Worm (Caenorhabditis elegans) whole organism, mixed stage, embryonic: ENCODE results near the gene dyc-1.

Experiments used
- M03D4.4 ChIP-seq: sonication (generic microtip); optimal IDR thresholded peaks from 2 replicates; lab custom pipeline; 2017; ENCODE audit warnings: mild to moderate bottlenecking, missing genetic modification characterization, missing compliant biosample characterization
- bed-3 ChIP-seq: fragments of 200-800 bp; sonication (Bioruptor generic); optimal IDR thresholded peaks from 3 replicates; lab custom pipeline; 2018; ENCODE audit warnings: mild to moderate bottlenecking, missing genetic modification characterization, moderate library complexity, missing compliant biosample characterization
- blmp-1 ChIP-seq: fragments of 150-350 bp; optimal IDR thresholded peaks from 2 replicates; lab custom pipeline; 2014; ENCODE audit warnings: missing biosample characterization, missing genetic modification characterization
- ceh-39 ChIP-seq: fragments of 150-350 bp; optimal IDR thresholded peaks from 2 replicates; lab custom pipeline; 2014; ENCODE audit warnings: missing biosample characterization, missing genetic modification characterization
- ceh-83 ChIP-seq: fragments of 200-800 bp; sonication (Bioruptor generic); optimal IDR thresholded peaks from 2 replicates; lab custom pipeline; 2018; ENCODE audit warnings: mild to moderate bottlenecking, missing genetic modification characterization, missing compliant biosample characterization
- ces-1 ChIP-seq: fragments of 150-350 bp; optimal IDR thresholded peaks from 2 replicates; lab custom pipeline; 2014; ENCODE audit warnings: missing biosample characterization, missing genetic modification reagents, missing genetic modification characterization
- cnd-1 ChIP-seq: fragments of 200-800 bp; sonication (Bioruptor generic); optimal IDR thresholded peaks from 2 replicates; lab custom pipeline; 2018; ENCODE audit warnings: mild to moderate bottlenecking, missing genetic modification characterization, missing compliant biosample characterization
- drap-1 ChIP-seq: fragments of 200-800 bp; sonication (Bioruptor generic); optimal IDR thresholded peaks from 3 replicates; lab custom pipeline; 2018; ENCODE audit warnings: mild to moderate bottlenecking, missing genetic modification characterization, missing compliant biosample characterization
- elt-1 ChIP-seq: sonication (generic microtip); optimal IDR thresholded peaks from 2 replicates; lab custom pipeline; 2017; ENCODE audit warnings: missing genetic modification characterization, mild to moderate bottlenecking, missing compliant biosample characterization, antibody characterized with exemption, moderate library complexity, borderline replicate concordance; ENCODE audit not compliant: insufficient read depth
- elt-3 ChIP-seq: fragments of 150-350 bp; optimal IDR thresholded peaks from 2 replicates; lab custom pipeline; 2014; ENCODE audit warnings: missing biosample characterization, missing genetic modification characterization
- flh-1 ChIP-seq: fragments of 200-800 bp; sonication (Bioruptor generic); optimal IDR thresholded peaks from 2 replicates; lab custom pipeline; 2018; ENCODE audit warnings: mild to moderate bottlenecking, missing genetic modification characterization, moderate library complexity, missing compliant biosample characterization
- ham-2 ChIP-seq: fragments of 200-800 bp; sonication (Bioruptor generic); optimal IDR thresholded peaks from 2 replicates; lab custom pipeline; 2018; ENCODE audit warnings: mild to moderate bottlenecking, missing genetic modification characterization, missing compliant biosample characterization
- hlh-1 ChIP-seq: fragments of 150-350 bp; optimal IDR thresholded peaks from 2 replicates; lab custom pipeline; 2014; ENCODE audit warnings: missing biosample characterization, missing genetic modification reagents, missing genetic modification characterization
- lin-32 ChIP-seq: fragments of 200-800 bp; sonication (Bioruptor generic); optimal IDR thresholded peaks from 2 replicates; lab custom pipeline; 2018; ENCODE audit warnings: mild to moderate bottlenecking, missing genetic modification characterization, missing compliant biosample characterization
- lsy-2 ChIP-seq: fragments of 150-350 bp; optimal IDR thresholded peaks from 2 replicates; lab custom pipeline; 2014; ENCODE audit warnings: missing biosample characterization, missing genetic modification characterization
- mab-5 ChIP-seq: fragments of 150-350 bp; optimal IDR thresholded peaks from 2 replicates; lab custom pipeline; 2014; ENCODE audit warnings: missing biosample characterization, missing genetic modification characterization
- mep-1 ChIP-seq: fragments of 150-350 bp; optimal IDR thresholded peaks from 2 replicates; lab custom pipeline; 2017; ENCODE audit warnings: missing biosample characterization, missing genetic modification reagents, missing genetic modification characterization, inconsistent platforms
- mls-2 ChIP-seq: sonication (generic microtip); optimal IDR thresholded peaks from 2 replicates; lab custom pipeline; 2016; ENCODE audit warnings: mild to moderate bottlenecking, missing genetic modification characterization, moderate library complexity, missing compliant biosample characterization
- nhr-12 ChIP-seq: fragments of 150-350 bp; optimal IDR thresholded peaks from 2 replicates; lab custom pipeline; 2014; ENCODE audit warnings: missing biosample characterization, missing genetic modification characterization
- nhr-2 ChIP-seq: fragments of 150-350 bp; optimal IDR thresholded peaks from 2 replicates; lab custom pipeline; 2014; ENCODE audit warnings: missing biosample characterization, missing genetic modification characterization
- nhr-237 ChIP-seq: fragments of 150-350 bp; optimal IDR thresholded peaks from 2 replicates; lab custom pipeline; 2014; ENCODE audit warnings: missing biosample characterization, missing genetic modification characterization
- nhr-28 ChIP-seq: fragments of 150-350 bp; optimal IDR thresholded peaks from 2 replicates; lab custom pipeline; 2014; ENCODE audit warnings: missing biosample characterization, missing genetic modification characterization
- nhr-76 ChIP-seq: sonication (generic microtip); optimal IDR thresholded peaks from 2 replicates; lab custom pipeline; 2017; ENCODE audit warnings: missing biosample characterization, missing genetic modification characterization
- pha-4 ChIP-seq: fragments of 150-350 bp; optimal IDR thresholded peaks from 2 replicates; lab custom pipeline; 2018; ENCODE audit warnings: missing biosample characterization, missing genetic modification reagents, missing genetic modification characterization
- sem-2 ChIP-seq: fragments of 200-800 bp; sonication (Bioruptor generic); optimal IDR thresholded peaks from 2 replicates; lab custom pipeline; 2018; ENCODE audit warnings: mild to moderate bottlenecking, missing genetic modification characterization, missing compliant biosample characterization
- snpc-4 ChIP-seq: fragments of 150-350 bp; optimal IDR thresholded peaks from 2 replicates; lab custom pipeline; 2014; ENCODE audit warnings: missing biosample characterization, missing genetic modification characterization
- sptf-1 ChIP-seq: sonication (generic microtip); optimal IDR thresholded peaks from 2 replicates; lab custom pipeline; 2017; ENCODE audit warnings: mild to moderate bottlenecking, missing genetic modification characterization, moderate library complexity, missing compliant biosample characterization
- tbx-8 ChIP-seq: fragments of 200-800 bp; sonication (Bioruptor generic); optimal IDR thresholded peaks from 2 replicates; lab custom pipeline; 2018; ENCODE audit warnings: mild to moderate bottlenecking, missing genetic modification characterization, moderate library complexity, missing compliant biosample characterization
- unc-120 ChIP-seq: sonication (generic microtip); optimal IDR thresholded peaks from 2 replicates; lab custom pipeline; 2017; ENCODE audit warnings: missing genetic modification characterization, missing compliant biosample characterization; ENCODE audit not compliant: poor library complexity, severe bottlenecking
- unc-39 ChIP-seq: fragments of 150-350 bp; optimal IDR thresholded peaks from 2 replicates; lab custom pipeline; 2014; ENCODE audit warnings: missing biosample characterization, missing genetic modification characterization
- unc-62 ChIP-seq: fragments of 150-350 bp; optimal IDR thresholded peaks from 2 replicates; lab custom pipeline; 2014; ENCODE audit warnings: missing biosample characterization, missing genetic modification reagents, missing genetic modification characterization
- zip-8 ChIP-seq: fragments of 150-350 bp; optimal IDR thresholded peaks from 2 replicates; lab custom pipeline; 2014; ENCODE audit warnings: missing biosample characterization, missing genetic modification characterization
- ztf-11 ChIP-seq: fragments of 150-350 bp; optimal IDR thresholded peaks from 2 replicates; lab custom pipeline; 2014; ENCODE audit warnings: missing biosample characterization, missing genetic modification characterization

dyc-1 gene

ce11 chrX:14047609-14048008, 1.7 kb upstream of the dyc-1 start:
- no peak for TF ChIP-seq bed-3
- no peak for TF ChIP-seq mep-1 (tag; lab: Kevin White, UChicago)
- TF ChIP-seq tbx-8 (GFP tag; lab: Kevin White, UChicago) = no peak
- peak; percentile 96 for TF ChIP-seq ces-1 (GFP tag; lab: Kevin White, UChicago)
- TF ChIP-seq zip-8 (tag; lab: Kevin White, UChicago) = peak; percentile 41

DNA sequence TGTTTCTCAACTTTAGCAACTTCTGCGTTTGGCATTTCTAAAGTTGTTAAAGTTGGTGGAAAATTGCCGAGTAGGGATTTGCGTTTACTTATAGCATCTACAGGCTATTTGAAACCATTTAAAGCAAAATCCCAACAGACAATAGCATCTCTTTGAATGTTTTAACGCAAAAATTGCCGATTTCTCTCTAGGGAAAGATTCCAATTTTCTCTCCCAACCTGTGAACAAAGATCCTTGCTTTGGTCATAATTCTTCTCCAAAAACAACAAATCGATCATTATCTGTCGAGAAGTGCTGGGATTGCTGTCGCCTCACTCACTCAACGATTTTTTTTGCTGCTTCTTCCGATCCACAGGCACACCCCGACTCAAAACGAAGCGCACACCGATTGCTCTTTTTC, 4.4 kb downstream of the dyc-1 start:
- TF ChIP-seq mep-1 (tag; lab: Kevin White, UChicago) (no peak), ces-1 (GFP tag; lab: Kevin White, UChicago) (no peak), elt-3 (tag; lab: Kevin White, UChicago) (no peak), mls-2 (tag; lab: Kevin White, UChicago) (no peak), elt-1 (no peak), ham-2 (no peak), drap-1 (GFP tag; lab: Kevin White, UChicago) (no peak), lin-32 (GFP tag; lab: Kevin White, UChicago) (no peak), zip-8 (tag; lab: Kevin White, UChicago) (no peak), sptf-1 (tag; lab: Kevin White, UChicago) (no peak), ztf-11 (tag; lab: Kevin White, UChicago) (no peak), lsy-2 (tag; lab: Kevin White, UChicago) (no peak), nhr-2 (no peak), M03D4.4 (tag; lab: Kevin White, UChicago) (no peak), mab-5 (tag; lab: Kevin White, UChicago) (no peak), unc-39 (tag; lab: Kevin White, UChicago) (no peak)

- no peak for TF ChIP-seq flh-1 (GFP tag; lab: Kevin White, UChicago)
- no peak for TF ChIP-seq ces-1 (GFP tag; lab: Kevin White, UChicago)
- no peak for TF ChIP-seq blmp-1
- TF ChIP-seq unc-62 = no peak
- TF ChIP-seq snpc-4 (tag; lab: Kevin White, UChicago) = no peak
- TF ChIP-seq bed-3 = no peak
- TF ChIP-seq drap-1 (GFP tag; lab: Kevin White, UChicago) = no peak
- peak; percentile 77 for TF ChIP-seq hlh-1
- peak; percentile 69 for TF ChIP-seq unc-120 (tag; lab: Kevin White, UChicago)
Observed at ce11 chrX:14054799-14055198, 5.5 kb downstream of the dyc-1 start.

- TF ChIP-seq lsy-2 (tag; lab: Kevin White, UChicago) = no peak
- no peak for TF ChIP-seq mls-2 (tag; lab: Kevin White, UChicago)
- no peak for TF ChIP-seq mab-5 (tag; lab: Kevin White, UChicago)
- no peak for TF ChIP-seq drap-1 (GFP tag; lab: Kevin White, UChicago)
- TF ChIP-seq nhr-76 (tag; lab: Kevin White, UChicago) = no peak
- no peak for TF ChIP-seq snpc-4 (tag; lab: Kevin White, UChicago)
- no peak for TF ChIP-seq hlh-1
- TF ChIP-seq ces-1 (GFP tag; lab: Kevin White, UChicago) = no peak
- no peak for TF ChIP-seq elt-3 (tag; lab: Kevin White, UChicago)
- no peak for TF ChIP-seq sptf-1 (tag; lab: Kevin White, UChicago)
- no peak for TF ChIP-seq nhr-12 (tag; lab: Kevin White, UChicago)
- TF ChIP-seq flh-1 (GFP tag; lab: Kevin White, UChicago) = no peak
- TF ChIP-seq lin-32 (GFP tag; lab: Kevin White, UChicago) = no peak
- TF ChIP-seq elt-1 = no peak
- TF ChIP-seq cnd-1 (tag; lab: Kevin White, UChicago) = no peak
- TF ChIP-seq zip-8 (tag; lab: Kevin White, UChicago) = no peak
- TF ChIP-seq sem-2 (GFP tag; lab: Kevin White, UChicago) = no peak
- no peak for TF ChIP-seq nhr-237 (tag; lab: Kevin White, UChicago)
Observed at ce11 chrX:14055715-14056114, 6.4 kb downstream of the dyc-1 start.

DNA sequence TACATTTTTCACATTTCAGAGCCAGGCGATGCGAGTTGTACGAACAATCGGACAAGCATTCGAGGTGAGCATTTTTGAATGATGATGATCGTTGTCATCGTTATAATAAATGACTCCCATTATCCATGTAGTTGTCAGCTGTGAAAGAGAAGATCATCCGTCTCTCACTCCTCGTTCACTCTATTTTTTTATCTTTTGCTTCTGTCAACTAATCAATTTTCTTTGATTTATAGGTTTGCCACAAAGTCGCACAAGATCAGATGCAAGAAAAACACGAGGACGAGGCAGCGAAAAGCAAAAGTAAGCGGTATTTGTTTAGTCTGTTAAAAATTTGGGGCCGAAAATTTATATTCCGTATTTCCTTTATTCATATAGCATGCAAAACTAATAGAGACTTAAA, 7.2 kb downstream of the dyc-1 start:
- TF ChIP-seq hlh-1 (peak; percentile 14), nhr-76 (tag; lab: Kevin White, UChicago) (no peak), nhr-237 (tag; lab: Kevin White, UChicago) (no peak), mep-1 (tag; lab: Kevin White, UChicago) (no peak), ceh-39 (tag; lab: Kevin White, UChicago) (no peak), ces-1 (GFP tag; lab: Kevin White, UChicago) (no peak), elt-3 (tag; lab: Kevin White, UChicago) (no peak), lin-32 (GFP tag; lab: Kevin White, UChicago) (no peak), sem-2 (GFP tag; lab: Kevin White, UChicago) (no peak), M03D4.4 (tag; lab: Kevin White, UChicago) (no peak), ceh-83 (no peak), sptf-1 (tag; lab: Kevin White, UChicago) (no peak), pha-4 (no peak), nhr-28 (tag; lab: Kevin White, UChicago) (no peak), unc-62 (peak; percentile 89)
